Fruit fly (Drosophila melanogaster) whole organism, embryonic: ENCODE measurements around the gene orion.
A peak's percentile ranks its signal among the peaks of the same experiment; 100 is the strongest.

ENCODE experiments used
- ATbp ChIP-seq: fragments of 200-800 bp; sonication (Bioruptor generic); optimal IDR thresholded peaks from 2 replicates; lab custom pipeline; 2017; ENCODE audit warnings: missing biosample characterization, mild to moderate bottlenecking, missing genetic modification characterization, missing genetic modification reagents
- Bdp1 ChIP-seq: fragments of 200-800 bp; sonication (Bioruptor generic); optimal IDR thresholded peaks from 3 replicates; lab custom pipeline; 2016; ENCODE audit warnings: missing biosample characterization, missing genetic modification characterization
- Blimp-1 ChIP-seq: fragments of 200-800 bp; sonication (Bioruptor generic); optimal IDR thresholded peaks from 3 replicates; lab custom pipeline; 2018; ENCODE audit warnings: missing biosample characterization, missing genetic modification characterization, mild to moderate bottlenecking, moderate library complexity, missing genetic modification reagents
- CG10431 ChIP-seq: fragments of 200-800 bp; sonication (Bioruptor generic); optimal IDR thresholded peaks from 3 replicates; lab custom pipeline; 2018; ENCODE audit warnings: missing biosample characterization, mild to moderate bottlenecking, missing genetic modification characterization
- CG10462 ChIP-seq: fragments of 200-800 bp; sonication (Bioruptor generic); optimal IDR thresholded peaks from 2 replicates; lab custom pipeline; 2016; ENCODE audit warnings: missing biosample characterization, missing genetic modification characterization
- CG11456 ChIP-seq: fragments of 200-800 bp; sonication (Bioruptor generic); IDR thresholded peaks from 3 replicates; pipeline ENCODE4 v1.3.6; 2022; ENCODE audit warnings: missing biosample characterization, missing genetic modification characterization
- CG12391 ChIP-seq: fragments of 200-800 bp; sonication (Bioruptor generic); optimal IDR thresholded peaks from 3 replicates; lab custom pipeline; 2018; ENCODE audit warnings: missing biosample characterization, mild to moderate bottlenecking, missing genetic modification characterization, moderate library complexity
- CG13296 ChIP-seq: fragments of 200-800 bp; sonication (Bioruptor generic); optimal IDR thresholded peaks from 3 replicates; lab custom pipeline; 2018; ENCODE audit warnings: missing biosample characterization, mild to moderate bottlenecking, missing genetic modification characterization
- CG15011 ChIP-seq: fragments of 200-800 bp; sonication (Bioruptor generic); optimal IDR thresholded peaks from 3 replicates; lab custom pipeline; 2018; ENCODE audit warnings: missing biosample characterization, mild to moderate bottlenecking, missing genetic modification characterization
- CG15269 ChIP-seq: fragments of 200-800 bp; sonication (Bioruptor generic); optimal IDR thresholded peaks from 2 replicates; lab custom pipeline; 2018; ENCODE audit warnings: missing biosample characterization, mild to moderate bottlenecking, missing genetic modification characterization, moderate library complexity
- CG15601 ChIP-seq: fragments of 200-800 bp; sonication (Bioruptor generic); optimal IDR thresholded peaks from 3 replicates; lab custom pipeline; 2019; ENCODE audit warnings: missing biosample characterization, mild to moderate bottlenecking, missing genetic modification characterization, moderate library complexity
- CG1603 ChIP-seq: fragments of 200-800 bp; sonication (Bioruptor generic); optimal IDR thresholded peaks from 2 replicates; lab custom pipeline; 2019; ENCODE audit warnings: missing biosample characterization, mild to moderate bottlenecking, missing genetic modification characterization, moderate library complexity
- CG18599 ChIP-seq: fragments of 200-800 bp; sonication (Bioruptor generic); optimal IDR thresholded peaks from 3 replicates; lab custom pipeline; 2017; ENCODE audit warnings: missing biosample characterization, missing genetic modification characterization, mild to moderate bottlenecking, moderate library complexity, missing genetic modification reagents
- CG34422 ChIP-seq: fragments of 200-800 bp; sonication (Bioruptor generic); IDR thresholded peaks from 3 replicates; pipeline ENCODE4 v1.3.6; 2022; ENCODE audit warnings: missing biosample characterization, missing genetic modification characterization
- CG3838 ChIP-seq: fragments of 200-800 bp; sonication (Bioruptor generic); optimal IDR thresholded peaks from 3 replicates; lab custom pipeline; 2016; ENCODE audit warnings: missing biosample characterization, missing genetic modification characterization
- CG6791 ChIP-seq: fragments of 200-800 bp; sonication (Bioruptor generic); IDR thresholded peaks from 3 replicates; pipeline ENCODE4 v1.3.6; 2022; ENCODE audit warnings: missing biosample characterization, missing genetic modification characterization; ENCODE audit not compliant: partially characterized antibody
- CG6854 ChIP-seq: fragments of 200-800 bp; sonication (Bioruptor generic); optimal IDR thresholded peaks from 3 replicates; lab custom pipeline; 2017; ENCODE audit warnings: missing biosample characterization, mild to moderate bottlenecking, missing genetic modification characterization
- CG7786 ChIP-seq: fragments of 200-800 bp; sonication (Bioruptor generic); optimal IDR thresholded peaks from 2 replicates; lab custom pipeline; 2016; ENCODE audit warnings: missing biosample characterization, missing genetic modification characterization
- CG7839 ChIP-seq: fragments of 200-800 bp; sonication (Bioruptor generic); optimal IDR thresholded peaks from 3 replicates; lab custom pipeline; 2018; ENCODE audit warnings: missing biosample characterization, mild to moderate bottlenecking, missing genetic modification characterization, moderate library complexity
- D ChIP-seq, 2 experiments: fragments of 200-800 bp in 1 of 2; fragments of >200 bp in 1 of 2; sonication (Bioruptor generic) in 1 of 2; optimal IDR thresholded peaks; 2 replicates in 1 of 2; 3 replicates in 1 of 2; lab custom pipeline; 2017; ENCODE audit warnings: mild to moderate bottlenecking in 1 of 2, missing biosample characterization in 1 of 2, missing genetic modification characterization in 1 of 2, missing genetic modification reagents in 1 of 2
- Elba2 ChIP-seq: fragments of 200-800 bp; sonication (Bioruptor generic); optimal IDR thresholded peaks from 3 replicates; lab custom pipeline; 2016; ENCODE audit warnings: missing biosample characterization, missing genetic modification characterization
- Ets97D ChIP-seq: fragments of 200-800 bp; sonication (Bioruptor generic); optimal IDR thresholded peaks from 3 replicates; lab custom pipeline; 2016; ENCODE audit warnings: missing biosample characterization, missing genetic modification characterization
- Hr78 ChIP-seq, 2 experiments: fragments of 200-800 bp in 1 of 2; fragments of >200 bp in 1 of 2; sonication (Bioruptor generic) in 1 of 2; optimal IDR thresholded peaks; 2 replicates each; lab custom pipeline; 2017 to 2019; ENCODE audit warnings: missing biosample characterization in 2 of 2, missing genetic modification characterization in 2 of 2, mild to moderate bottlenecking in 1 of 2, moderate library complexity in 1 of 2
- Kr ChIP-seq: fragments of 200-800 bp; sonication (Bioruptor generic); optimal IDR thresholded peaks from 2 replicates; lab custom pipeline; 2017; ENCODE audit warnings: missing biosample characterization, mild to moderate bottlenecking, missing genetic modification characterization
- Nf-YA ChIP-seq: fragments of 200-800 bp; sonication (Bioruptor generic); IDR thresholded peaks from 2 replicates; pipeline ENCODE4 v1.3.6; 2022; ENCODE audit warnings: missing biosample characterization, missing genetic modification characterization
- Sox102F ChIP-seq: fragments of 200-800 bp; sonication (Bioruptor generic); optimal IDR thresholded peaks from 2 replicates; lab custom pipeline; 2018; ENCODE audit warnings: missing biosample characterization, mild to moderate bottlenecking, missing genetic modification characterization, moderate library complexity
- Spps ChIP-seq: fragments of 200-800 bp; sonication (Bioruptor generic); optimal IDR thresholded peaks from 2 replicates; lab custom pipeline; 2018; ENCODE audit warnings: missing biosample characterization, mild to moderate bottlenecking, missing genetic modification characterization
- YL-1 ChIP-seq: fragments of 200-800 bp; sonication (Bioruptor generic); optimal IDR thresholded peaks from 3 replicates; lab custom pipeline; 2017; ENCODE audit warnings: missing biosample characterization, mild to moderate bottlenecking, missing genetic modification characterization
- al ChIP-seq: fragments of 200-800 bp; sonication (Bioruptor generic); IDR thresholded peaks from 2 replicates; pipeline ENCODE4 v1.3.6; 2022; ENCODE audit warnings: missing biosample characterization, missing genetic modification characterization
- ap ChIP-seq: fragments of 200-800 bp; sonication (Bioruptor generic); IDR thresholded peaks from 2 replicates; pipeline ENCODE4 v1.3.6; 2022; ENCODE audit warnings: missing biosample characterization, missing genetic modification characterization
- bcd ChIP-seq: fragments of 200-800 bp; sonication (Bioruptor generic); optimal IDR thresholded peaks from 2 replicates; lab custom pipeline; 2017; ENCODE audit warnings: missing biosample characterization, mild to moderate bottlenecking, missing genetic modification characterization
- chm ChIP-seq: fragments of 200-800 bp; sonication (Bioruptor generic); IDR thresholded peaks from 2 replicates; pipeline ENCODE4 v1.3.6; 2022; ENCODE audit warnings: missing biosample characterization, missing genetic modification characterization
- danr ChIP-seq: fragments of 200-800 bp; sonication (Bioruptor generic); IDR thresholded peaks from 2 replicates; pipeline ENCODE4 v1.3.6; 2022; ENCODE audit warnings: missing biosample characterization, missing genetic modification characterization
- disco-r ChIP-seq: fragments of 200-800 bp; sonication (Bioruptor generic); optimal IDR thresholded peaks from 2 replicates; lab custom pipeline; 2016; ENCODE audit warnings: missing biosample characterization, missing genetic modification characterization
- fd96Cb ChIP-seq: fragments of 200-800 bp; sonication (Bioruptor generic); optimal IDR thresholded peaks from 2 replicates; lab custom pipeline; 2018; ENCODE audit warnings: missing biosample characterization, mild to moderate bottlenecking, missing genetic modification characterization, moderate library complexity
- fu2 ChIP-seq: fragments of 200-800 bp; sonication (Bioruptor generic); optimal IDR thresholded peaks from 2 replicates; lab custom pipeline; 2016; ENCODE audit warnings: missing biosample characterization, missing genetic modification characterization
- gcm ChIP-seq: fragments of 200-800 bp; sonication (Bioruptor generic); optimal IDR thresholded peaks from 2 replicates; lab custom pipeline; 2019; ENCODE audit warnings: missing biosample characterization, mild to moderate bottlenecking, missing genetic modification characterization, moderate library complexity
- mam ChIP-seq: fragments of 200-800 bp; sonication (Bioruptor generic); optimal IDR thresholded peaks from 3 replicates; lab custom pipeline; 2016; ENCODE audit warnings: missing biosample characterization, missing genetic modification characterization
- oc ChIP-seq: fragments of 200-800 bp; sonication (Bioruptor generic); optimal IDR thresholded peaks from 2 replicates; lab custom pipeline; 2018; ENCODE audit warnings: missing biosample characterization, mild to moderate bottlenecking, missing genetic modification characterization, moderate library complexity
- peb ChIP-seq: fragments of 200-800 bp; sonication (Bioruptor generic); IDR thresholded peaks from 2 replicates; pipeline ENCODE4 v1.3.6; 2022; ENCODE audit warnings: missing biosample characterization, missing genetic modification characterization
- pfk ChIP-seq: fragments of 200-800 bp; sonication (Bioruptor generic); optimal IDR thresholded peaks from 2 replicates; lab custom pipeline; 2018; ENCODE audit warnings: missing biosample characterization, mild to moderate bottlenecking, missing genetic modification characterization, moderate library complexity
- pum ChIP-seq: fragments of 200-800 bp; sonication (Bioruptor generic); optimal IDR thresholded peaks from 2 replicates; lab custom pipeline; 2016; ENCODE audit warnings: missing biosample characterization, missing genetic modification characterization
- rib ChIP-seq: fragments of 200-800 bp; sonication (Bioruptor generic); IDR thresholded peaks from 2 replicates; pipeline ENCODE4 v1.3.6; 2022; ENCODE audit warnings: missing biosample characterization, missing genetic modification characterization
- run ChIP-seq: fragments of 200-800 bp; sonication (Bioruptor generic); optimal IDR thresholded peaks from 3 replicates; lab custom pipeline; 2018; ENCODE audit warnings: missing biosample characterization, mild to moderate bottlenecking, missing genetic modification characterization
- seq ChIP-seq: fragments of 200-800 bp; sonication (Bioruptor generic); IDR thresholded peaks from 2 replicates; pipeline ENCODE4 v1.3.6; 2022; ENCODE audit warnings: missing biosample characterization, missing genetic modification characterization
- ssp ChIP-seq: fragments of 200-800 bp; sonication (Bioruptor generic); IDR thresholded peaks from 2 replicates; pipeline ENCODE4 v1.3.6; 2022; ENCODE audit warnings: missing biosample characterization, missing genetic modification characterization
- stc ChIP-seq: fragments of 200-800 bp; sonication (Bioruptor generic); IDR thresholded peaks from 2 replicates; pipeline ENCODE4 v1.3.6; 2022; ENCODE audit warnings: missing biosample characterization, missing genetic modification characterization
- unc-4 ChIP-seq: fragments of 200-800 bp; sonication (Bioruptor generic); IDR thresholded peaks from 2 replicates; pipeline ENCODE4 v1.3.6; 2022; ENCODE audit warnings: missing biosample characterization, missing genetic modification characterization; ENCODE audit not compliant: partially characterized antibody
- wek ChIP-seq: fragments of 200-800 bp; sonication (Bioruptor generic); optimal IDR thresholded peaks from 3 replicates; lab custom pipeline; 2018; ENCODE audit warnings: missing biosample characterization, mild to moderate bottlenecking, missing genetic modification characterization, moderate library complexity
- yki ChIP-seq: fragments of >200 bp; optimal IDR thresholded peaks from 3 replicates; lab custom pipeline; 2018

The orion gene

DNA sequence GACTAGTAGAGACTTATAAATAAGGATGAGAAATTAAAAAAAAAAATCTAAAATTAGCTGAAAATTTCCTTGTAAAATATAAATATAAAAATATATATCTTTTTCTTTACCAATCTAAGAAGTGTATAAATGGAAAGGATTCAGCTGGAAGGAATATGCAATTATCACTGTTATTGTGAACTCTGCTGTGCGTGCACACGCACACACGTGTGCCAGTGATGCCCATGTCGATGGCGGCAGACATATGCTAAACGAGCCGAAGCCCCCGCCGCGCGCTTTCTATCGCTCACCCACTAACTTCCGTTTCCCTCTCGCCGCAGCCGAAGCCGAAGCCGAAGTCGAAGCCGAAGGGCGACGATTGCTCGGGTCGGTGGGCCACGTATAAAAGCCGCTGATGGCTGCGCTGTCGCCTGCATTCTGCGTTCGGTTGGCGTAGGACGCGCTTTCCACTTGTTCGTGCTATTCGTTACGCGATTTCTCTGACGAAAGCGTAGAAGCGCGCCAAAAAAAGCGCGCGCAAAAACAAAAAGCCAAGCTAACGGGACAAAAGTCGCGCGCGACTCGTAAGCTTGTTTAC, 48.6 kb upstream of the orion start, which contains the start of gene Tbh (continued):
- TF ChIP-seq CG6791 (GFP tag; lab: Robert Waterston, UW) = no peak
- no peak for TF ChIP-seq Nf-YA (GFP tag; lab: Robert Waterston, UW)
- peak; percentile 52 for TF ChIP-seq Ets97D (GFP tag; lab: Kevin White, UChicago)
- TF ChIP-seq CG34422 = no peak
- no peak for TF ChIP-seq Bdp1 (GFP tag; lab: Kevin White, UChicago)
- TF ChIP-seq Hr78 (GFP tag; optimal IDR thresholded peaks at IDR 0.05; lab: Kevin White, UChicago) = no peak
- TF ChIP-seq danr (GFP tag; lab: Robert Waterston, UW) = no peak
- TF ChIP-seq pfk (GFP tag; lab: Kevin White, UChicago) = no peak
- no peak for TF ChIP-seq peb (GFP tag; lab: Robert Waterston, UW)
- TF ChIP-seq gcm (GFP tag; lab: Kevin White, UChicago) = no peak
- TF ChIP-seq Kr (GFP tag; lab: Kevin White, UChicago) = no peak
- TF ChIP-seq CG15601 = peak; percentile 17
- no peak for TF ChIP-seq oc (tag; lab: Kevin White, UChicago)
- no peak for TF ChIP-seq Spps (tag; lab: Kevin White, UChicago)
- TF ChIP-seq CG18599 (GFP tag; lab: Kevin White, UChicago) = peak; percentile 79
- TF ChIP-seq bcd (GFP tag; lab: Kevin White, UChicago) = peak; percentile 37
- TF ChIP-seq CG15011 = no peak
- no peak for TF ChIP-seq fu2 (GFP tag; lab: Kevin White, UChicago)
- no peak for TF ChIP-seq unc-4
- TF ChIP-seq fd96Cb (tag; lab: Kevin White, UChicago) = no peak
- no peak for TF ChIP-seq CG11456
- TF ChIP-seq pum (GFP tag; lab: Kevin White, UChicago) = no peak
- TF ChIP-seq CG10431 = no peak
- peak; percentile 38 for TF ChIP-seq Sox102F (GFP tag; lab: Kevin White, UChicago)
- no peak for TF ChIP-seq rib (GFP tag; lab: Robert Waterston, UW)
- no peak for TF ChIP-seq chm (GFP tag; lab: Robert Waterston, UW)
- no peak for TF ChIP-seq mam (GFP tag; lab: Kevin White, UChicago)
- no peak for TF ChIP-seq D (optimal IDR thresholded peaks at IDR 0.05; lab: Kevin White, UChicago)
- TF ChIP-seq D (GFP tag; optimal IDR thresholded peaks at IDR 0.05; lab: Kevin White, UChicago) = peak; percentile 1
- no peak for TF ChIP-seq ap
- no peak for TF ChIP-seq wek
- TF ChIP-seq CG7839 = peak; percentile 41
- peak; percentile 20; the same call in 1 of the 2 replicates for TF ChIP-seq ssp
- no peak for TF ChIP-seq CG7786 (GFP tag; lab: Kevin White, UChicago)
- TF ChIP-seq YL-1 (GFP tag; lab: Kevin White, UChicago) = no peak
- peak; percentile 4 for TF ChIP-seq CG1603
- TF ChIP-seq disco-r (GFP tag; lab: Kevin White, UChicago) = no peak
- TF ChIP-seq CG10462 (GFP tag; lab: Kevin White, UChicago) = no peak
- no peak for TF ChIP-seq run
- TF ChIP-seq ATbp = peak; percentile 38
- no peak for TF ChIP-seq CG3838 (GFP tag; lab: Kevin White, UChicago)
- TF ChIP-seq Elba2 (GFP tag; lab: Kevin White, UChicago) = no peak
- TF ChIP-seq CG12391 (tag; lab: Kevin White, UChicago) = peak; percentile 17
- TF ChIP-seq yki = no peak
- TF ChIP-seq seq (GFP tag; lab: Robert Waterston, UW) = no peak
- peak; percentile 16 for TF ChIP-seq Blimp-1 (GFP tag; lab: Kevin White, UChicago)
- no peak for TF ChIP-seq al (GFP tag; lab: Robert Waterston, UW)
- peak; percentile 29 for TF ChIP-seq CG13296 (GFP tag; lab: Kevin White, UChicago)
- 0 out of 2 replicates have a peak, but pooled peaks have one; percentile 15 for TF ChIP-seq stc (GFP tag; lab: Robert Waterston, UW)
- peak; percentile 43 for TF ChIP-seq CG6854
- peak; percentile 32 for TF ChIP-seq CG15269 (tag; lab: Kevin White, UChicago)
